Fruit fly (Drosophila melanogaster) whole organism, prepupa: ENCODE measurements around the gene CG9550.

Experiments used
- CG11762 ChIP-seq: fragments of 200-800 bp; sonication (Bioruptor generic); optimal IDR thresholded peaks from 3 replicates; lab custom pipeline; 2016; ENCODE audit warnings: missing biosample characterization, missing genetic modification characterization; ENCODE audit not compliant: insufficient read depth
- CG6163 ChIP-seq: fragments of 200-800 bp; sonication (Bioruptor generic); IDR thresholded peaks from 3 replicates; pipeline ENCODE4 v1.3.6; 2022; ENCODE audit warnings: missing biosample characterization, missing genetic modification characterization
- Ets96B ChIP-seq: fragments of 200-800 bp; optimal IDR thresholded peaks from 2 replicates; lab custom pipeline; 2019; ENCODE audit warnings: missing biosample characterization, mild to moderate bottlenecking, missing genetic modification characterization, moderate library complexity
- Hr39 ChIP-seq: fragments of 200-800 bp; sonication (Bioruptor generic); optimal IDR thresholded peaks from 2 replicates; lab custom pipeline; 2016; ENCODE audit warnings: missing biosample characterization, missing genetic modification characterization

- no peak for TF ChIP-seq Ets96B (tag; lab: Kevin White, UChicago)
- no peak for TF ChIP-seq CG11762 (GFP tag; lab: Kevin White, UChicago)
- TF ChIP-seq Hr39 (GFP tag; lab: Kevin White, UChicago) = no peak
- no peak for TF ChIP-seq CG6163 (GFP tag; lab: Robert Waterston, UW)
Measured at dm6 chr2L:6536044-6536581, 39.3 kb downstream of the CG9550 start.
